Fruit fly (Drosophila melanogaster) whole organism, embryonic: ENCODE results near the gene SmE.

Experiments
- CG10209 ChIP-seq: fragments of 200-800 bp; sonication (Bioruptor generic); optimal IDR thresholded peaks from 3 replicates; lab custom pipeline; 2017; ENCODE audit warnings: missing biosample characterization, mild to moderate bottlenecking, missing genetic modification characterization, missing genetic modification reagents
- CG10462 ChIP-seq: fragments of 200-800 bp; sonication (Bioruptor generic); optimal IDR thresholded peaks from 2 replicates; lab custom pipeline; 2016; ENCODE audit warnings: missing biosample characterization, missing genetic modification characterization
- CG12659 ChIP-seq: fragments of 200-800 bp; sonication (Bioruptor generic); optimal IDR thresholded peaks from 3 replicates; lab custom pipeline; 2017; ENCODE audit warnings: mild to moderate bottlenecking, missing biosample characterization, missing genetic modification reagents, missing genetic modification characterization
- CG13424 ChIP-seq: fragments of 200-800 bp; sonication (Bioruptor generic); optimal IDR thresholded peaks from 2 replicates; lab custom pipeline; 2019; ENCODE audit warnings: missing biosample characterization, mild to moderate bottlenecking, missing genetic modification characterization, moderate library complexity
- CG17186 ChIP-seq: fragments of 200-800 bp; sonication (Bioruptor generic); optimal IDR thresholded peaks from 3 replicates; lab custom pipeline; 2017; ENCODE audit warnings: missing biosample characterization, missing genetic modification reagents, missing genetic modification characterization
- CG18262 ChIP-seq: fragments of 200-800 bp; optimal IDR thresholded peaks from 3 replicates; lab custom pipeline; 2019; ENCODE audit warnings: missing biosample characterization, mild to moderate bottlenecking, missing genetic modification characterization, moderate library complexity
- CG18599 ChIP-seq: fragments of 200-800 bp; sonication (Bioruptor generic); optimal IDR thresholded peaks from 3 replicates; lab custom pipeline; 2017; ENCODE audit warnings: missing biosample characterization, missing genetic modification characterization, mild to moderate bottlenecking, moderate library complexity, missing genetic modification reagents
- CG2678 ChIP-seq: fragments of 200-800 bp; sonication (Bioruptor generic); optimal IDR thresholded peaks from 3 replicates; lab custom pipeline; 2019; ENCODE audit warnings: missing biosample characterization, mild to moderate bottlenecking, missing genetic modification characterization, moderate library complexity
- CG30403 ChIP-seq: fragments of 200-800 bp; sonication (Bioruptor generic); optimal IDR thresholded peaks from 3 replicates; lab custom pipeline; 2016; ENCODE audit warnings: missing biosample characterization, missing genetic modification characterization
- CG34224 ChIP-seq: fragments of 200-800 bp; sonication (Bioruptor generic); IDR thresholded peaks from 3 replicates; pipeline ENCODE4 v1.3.6; 2022; ENCODE audit warnings: missing biosample characterization, missing genetic modification characterization; ENCODE audit not compliant: partially characterized antibody
- CG6254 ChIP-seq: fragments of 200-800 bp; sonication (Bioruptor generic); optimal IDR thresholded peaks from 3 replicates; lab custom pipeline; 2017; ENCODE audit warnings: mild to moderate bottlenecking, missing biosample characterization, missing genetic modification reagents, missing genetic modification characterization
- CG7839 ChIP-seq: fragments of 200-800 bp; sonication (Bioruptor generic); optimal IDR thresholded peaks from 3 replicates; lab custom pipeline; 2018; ENCODE audit warnings: missing biosample characterization, mild to moderate bottlenecking, missing genetic modification characterization, moderate library complexity
- CG8281 ChIP-seq: fragments of 200-800 bp; sonication (Bioruptor generic); optimal IDR thresholded peaks from 2 replicates; lab custom pipeline; 2018; ENCODE audit warnings: missing biosample characterization, mild to moderate bottlenecking, missing genetic modification characterization, moderate library complexity
- Camta ChIP-seq: fragments of 200-800 bp; sonication (Bioruptor generic); optimal IDR thresholded peaks from 2 replicates; lab custom pipeline; 2016; ENCODE audit warnings: missing biosample characterization, missing genetic modification characterization
- CrebB ChIP-seq: fragments of 200-800 bp; sonication (Bioruptor generic); optimal IDR thresholded peaks from 3 replicates; lab custom pipeline; 2018; ENCODE audit warnings: missing biosample characterization, mild to moderate bottlenecking, missing genetic modification characterization
- Dip2 ChIP-seq: fragments of 200-800 bp; sonication (Bioruptor generic); IDR thresholded peaks from 2 replicates; pipeline ENCODE4 v1.3.6; 2022; ENCODE audit warnings: missing biosample characterization, missing genetic modification characterization
- E2f1 ChIP-seq: fragments of 200-800 bp; sonication (Bioruptor generic); IDR thresholded peaks from 2 replicates; pipeline ENCODE4 v1.3.6; 2022; ENCODE audit warnings: missing biosample characterization, missing genetic modification characterization
- Elba2 ChIP-seq: fragments of 200-800 bp; sonication (Bioruptor generic); optimal IDR thresholded peaks from 3 replicates; lab custom pipeline; 2016; ENCODE audit warnings: missing biosample characterization, missing genetic modification characterization
- H2.0 ChIP-seq: fragments of 200-800 bp; sonication (Bioruptor generic); IDR thresholded peaks from 2 replicates; pipeline ENCODE4 v1.3.6; 2022; ENCODE audit warnings: missing biosample characterization, missing genetic modification characterization
- HLH54F ChIP-seq: fragments of 200-800 bp; sonication (Bioruptor generic); optimal IDR thresholded peaks from 3 replicates; lab custom pipeline; 2016; ENCODE audit warnings: missing biosample characterization, missing genetic modification characterization
- Hmr ChIP-seq: fragments of 200-800 bp; sonication (Bioruptor generic); optimal IDR thresholded peaks from 3 replicates; lab custom pipeline; 2017; ENCODE audit warnings: mild to moderate bottlenecking, missing biosample characterization, missing genetic modification reagents, missing genetic modification characterization
- Hr78 ChIP-seq, 2 experiments: fragments of 200-800 bp in 1 of 2; fragments of >200 bp in 1 of 2; sonication (Bioruptor generic) in 1 of 2; optimal IDR thresholded peaks; 2 replicates each; lab custom pipeline; 2017 to 2019; ENCODE audit warnings: missing biosample characterization in 2 of 2, missing genetic modification characterization in 2 of 2, mild to moderate bottlenecking in 1 of 2, moderate library complexity in 1 of 2
- Kr ChIP-seq: fragments of 200-800 bp; sonication (Bioruptor generic); optimal IDR thresholded peaks from 2 replicates; lab custom pipeline; 2017; ENCODE audit warnings: missing biosample characterization, mild to moderate bottlenecking, missing genetic modification characterization
- Med ChIP-seq: fragments of 200-800 bp; sonication (Bioruptor generic); peaks from one replicate; lab custom pipeline; 2016; ENCODE audit warnings: missing biosample characterization, missing genetic modification characterization, mild to moderate bottlenecking, inconsistent platforms, moderate library complexity
- Nf-YB ChIP-seq: fragments of 200-800 bp; sonication (Bioruptor generic); optimal IDR thresholded peaks from 3 replicates; lab custom pipeline; 2019; ENCODE audit warnings: missing biosample characterization, mild to moderate bottlenecking, missing genetic modification characterization, moderate library complexity
- NfI ChIP-seq: fragments of 200-800 bp; sonication (Bioruptor generic); optimal IDR thresholded peaks from 3 replicates; lab custom pipeline; 2018; ENCODE audit warnings: missing biosample characterization, mild to moderate bottlenecking, missing genetic modification characterization, moderate library complexity
- Rfx ChIP-seq: fragments of 200-800 bp; sonication (Bioruptor generic); IDR thresholded peaks from 2 replicates; pipeline ENCODE4 v1.3.6; 2022; ENCODE audit warnings: missing biosample characterization, missing genetic modification characterization
- Rx ChIP-seq: fragments of 200-800 bp; sonication (Bioruptor generic); IDR thresholded peaks from 2 replicates; pipeline ENCODE4 v1.3.6; 2022; ENCODE audit warnings: missing biosample characterization, missing genetic modification characterization
- Sox100B ChIP-seq: fragments of 200-800 bp; sonication (Bioruptor generic); optimal IDR thresholded peaks from 3 replicates; lab custom pipeline; 2018; ENCODE audit warnings: missing biosample characterization, mild to moderate bottlenecking, missing genetic modification characterization
- Ssrp ChIP-seq: fragments of 200-800 bp; sonication (Bioruptor generic); optimal IDR thresholded peaks from 2 replicates; lab custom pipeline; 2018; ENCODE audit warnings: missing biosample characterization, mild to moderate bottlenecking, missing genetic modification characterization, moderate library complexity
- Xbp1 ChIP-seq: fragments of 200-800 bp; sonication (Bioruptor generic); optimal IDR thresholded peaks from 3 replicates; lab custom pipeline; 2016; ENCODE audit warnings: missing biosample characterization, mild to moderate bottlenecking, missing genetic modification characterization
- cad ChIP-seq: fragments of >200 bp; optimal IDR thresholded peaks from 2 replicates; lab custom pipeline; 2017; ENCODE audit warnings: missing biosample characterization, missing genetic modification characterization
- danr ChIP-seq: fragments of 200-800 bp; sonication (Bioruptor generic); IDR thresholded peaks from 2 replicates; pipeline ENCODE4 v1.3.6; 2022; ENCODE audit warnings: missing biosample characterization, missing genetic modification characterization
- dysf ChIP-seq: fragments of 200-800 bp; sonication (Bioruptor generic); IDR thresholded peaks from 3 replicates; pipeline ENCODE4 v1.3.6; 2022; ENCODE audit warnings: missing biosample characterization, missing genetic modification characterization
- fd102C ChIP-seq: fragments of 200-800 bp; sonication (Bioruptor generic); optimal IDR thresholded peaks from 2 replicates; lab custom pipeline; 2018; ENCODE audit warnings: missing biosample characterization, mild to moderate bottlenecking, missing genetic modification characterization, moderate library complexity
- fru ChIP-seq: fragments of >200 bp; optimal IDR thresholded peaks from 2 replicates; lab custom pipeline; 2017
- grau ChIP-seq: fragments of 200-800 bp; optimal IDR thresholded peaks from 3 replicates; lab custom pipeline; 2019; ENCODE audit warnings: missing biosample characterization, mild to moderate bottlenecking, missing genetic modification characterization, moderate library complexity
- grn ChIP-seq: fragments of 200-800 bp; sonication (Bioruptor generic); optimal IDR thresholded peaks from 3 replicates; lab custom pipeline; 2017; ENCODE audit warnings: missing biosample characterization, missing genetic modification characterization
- insv ChIP-seq, 2 experiments: fragments of 200-800 bp; sonication (Bioruptor generic); optimal IDR thresholded peaks; 3 replicates each; lab custom pipeline; 2016 to 2018; ENCODE audit warnings: missing biosample characterization in 2 of 2, missing genetic modification characterization in 2 of 2
- jigr1 ChIP-seq: fragments of 200-800 bp; sonication (Bioruptor generic); IDR thresholded peaks from 3 replicates; pipeline ENCODE4 v1.3.6; 2022; ENCODE audit warnings: missing biosample characterization, missing genetic modification characterization
- kah ChIP-seq: fragments of 200-800 bp; sonication (Bioruptor generic); optimal IDR thresholded peaks from 2 replicates; lab custom pipeline; 2018; ENCODE audit warnings: missing biosample characterization, mild to moderate bottlenecking, missing genetic modification characterization
- kni ChIP-seq: fragments of 200-800 bp; sonication (Bioruptor generic); optimal IDR thresholded peaks from 3 replicates; lab custom pipeline; 2017; ENCODE audit warnings: mild to moderate bottlenecking, missing biosample characterization, missing genetic modification reagents, missing genetic modification characterization
- lmd ChIP-seq: fragments of 200-800 bp; sonication (Bioruptor generic); IDR thresholded peaks from 2 replicates; pipeline ENCODE4 v1.3.6; 2022; ENCODE audit warnings: missing biosample characterization, missing genetic modification characterization
- onecut ChIP-seq: fragments of 200-800 bp; sonication (Bioruptor generic); IDR thresholded peaks from 2 replicates; pipeline ENCODE4 v1.3.6; 2022; ENCODE audit warnings: missing biosample characterization, missing genetic modification characterization
- org-1 ChIP-seq: fragments of 200-800 bp; sonication (Bioruptor generic); optimal IDR thresholded peaks from 2 replicates; lab custom pipeline; 2017; ENCODE audit warnings: missing biosample characterization, missing genetic modification characterization
- rib ChIP-seq: fragments of 200-800 bp; sonication (Bioruptor generic); IDR thresholded peaks from 2 replicates; pipeline ENCODE4 v1.3.6; 2022; ENCODE audit warnings: missing biosample characterization, missing genetic modification characterization
- sisA ChIP-seq: fragments of 200-800 bp; sonication (Bioruptor generic); IDR thresholded peaks from 2 replicates; pipeline ENCODE4 v1.3.6; 2022; ENCODE audit warnings: missing biosample characterization, missing genetic modification characterization
- sob ChIP-seq: fragments of 200-800 bp; sonication (Bioruptor generic); IDR thresholded peaks from 2 replicates; pipeline ENCODE4 v1.3.6; 2022; ENCODE audit warnings: missing biosample characterization, missing genetic modification characterization
- tin ChIP-seq: fragments of 200-800 bp; sonication (Bioruptor generic); optimal IDR thresholded peaks from 3 replicates; lab custom pipeline; 2016; ENCODE audit warnings: missing biosample characterization, missing genetic modification characterization
- tx ChIP-seq: fragments of 200-800 bp; sonication (Bioruptor generic); optimal IDR thresholded peaks from 2 replicates; lab custom pipeline; 2016; ENCODE audit warnings: missing biosample characterization, missing genetic modification characterization
- wek ChIP-seq: fragments of 200-800 bp; sonication (Bioruptor generic); optimal IDR thresholded peaks from 3 replicates; lab custom pipeline; 2018; ENCODE audit warnings: missing biosample characterization, mild to moderate bottlenecking, missing genetic modification characterization, moderate library complexity
- zfh2 ChIP-seq: fragments of 200-800 bp; sonication (Bioruptor generic); optimal IDR thresholded peaks from 2 replicates; lab custom pipeline; 2016; ENCODE audit warnings: missing biosample characterization, missing genetic modification characterization

Gene SmE

dm6 chr2L:7838024-7838423 is 47.2 kb downstream of the SmE start (continued):
- peak; percentile 29 for TF ChIP-seq CG10209
- no peak for TF ChIP-seq Ssrp (tag; lab: Kevin White, UChicago)
- no peak for TF ChIP-seq Elba2 (GFP tag; lab: Kevin White, UChicago)
- peak; percentile 39 for TF ChIP-seq grau (tag; lab: Kevin White, UChicago)
- TF ChIP-seq CG7839 (tag; lab: Kevin White, UChicago): peak; percentile 44
- TF ChIP-seq H2.0: no peak
- TF ChIP-seq CG10462: no peak
- TF ChIP-seq kah (GFP tag; lab: Kevin White, UChicago): no peak
- TF ChIP-seq CG6254 (GFP tag; lab: Kevin White, UChicago): no peak
- no peak for TF ChIP-seq Hr78 (GFP tag; optimal IDR thresholded peaks at IDR 0.05; lab: Kevin White, UChicago)
- no peak for TF ChIP-seq tx (GFP tag; lab: Kevin White, UChicago)
- peak; percentile 22 for TF ChIP-seq CG13424 (tag; lab: Kevin White, UChicago)
- TF ChIP-seq HLH54F: no peak
- TF ChIP-seq danr: no peak
- peak; percentile 50 for TF ChIP-seq CG2678 (tag; lab: Kevin White, UChicago)
- no peak for TF ChIP-seq CG34224 (GFP tag; lab: Robert Waterston, UW)
- TF ChIP-seq sob (GFP tag; lab: Robert Waterston, UW): no peak
- peak; percentile 18 for TF ChIP-seq CG18599 (GFP tag; lab: Kevin White, UChicago)
- no peak for TF ChIP-seq Xbp1 (GFP tag; lab: Kevin White, UChicago)
- TF ChIP-seq Rx (GFP tag; lab: Robert Waterston, UW): no peak
- no peak for TF ChIP-seq insv (GFP tag; optimal IDR thresholded peaks at IDR 0.05; lab: Kevin White, UChicago)
- TF ChIP-seq fru (lab: Kevin White, UChicago): no peak
- TF ChIP-seq cad (GFP tag; lab: Kevin White, UChicago): no peak
- TF ChIP-seq Nf-YB (GFP tag; lab: Kevin White, UChicago): no peak
- TF ChIP-seq lmd (GFP tag; lab: Robert Waterston, UW): peak; percentile 34; the same call in 1 of the 2 replicates
- TF ChIP-seq Hmr: peak; percentile 33
- TF ChIP-seq Dip2 (GFP tag; lab: Robert Waterston, UW): no peak
- TF ChIP-seq kni (GFP tag; lab: Kevin White, UChicago): no peak
- TF ChIP-seq Camta (GFP tag; lab: Kevin White, UChicago): no peak
- TF ChIP-seq NfI (GFP tag; lab: Kevin White, UChicago): peak; percentile 14
- TF ChIP-seq Rfx (GFP tag; lab: Robert Waterston, UW): no peak
- no peak for TF ChIP-seq CG18262 (tag; lab: Kevin White, UChicago)
- no peak for TF ChIP-seq onecut
- peak; percentile 34; the same call in 1 of the 3 replicates for TF ChIP-seq dysf (GFP tag; lab: Robert Waterston, UW)
- no peak for TF ChIP-seq Sox100B
- no peak for TF ChIP-seq rib
- TF ChIP-seq sisA (GFP tag; lab: Robert Waterston, UW): 0 out of 2 replicates have a peak, but pooled peaks have one; percentile 25
- no peak for TF ChIP-seq fd102C (GFP tag; lab: Kevin White, UChicago)
- TF ChIP-seq CG17186 (GFP tag; lab: Kevin White, UChicago): no peak
- TF ChIP-seq CG30403 (GFP tag; lab: Kevin White, UChicago): peak; percentile 27
- no peak for TF ChIP-seq E2f1 (GFP tag; lab: Robert Waterston, UW)
- no peak for TF ChIP-seq jigr1
- TF ChIP-seq Med: peak; percentile 19
- TF ChIP-seq CrebB (tag; lab: Kevin White, UChicago): no peak
- no peak for TF ChIP-seq zfh2 (GFP tag; lab: Kevin White, UChicago)
- TF ChIP-seq org-1 (GFP tag; lab: Kevin White, UChicago): peak; percentile 10
- no peak for TF ChIP-seq wek (GFP tag; lab: Kevin White, UChicago)
- TF ChIP-seq CG12659 (GFP tag; lab: Kevin White, UChicago): peak; percentile 15
- no peak for TF ChIP-seq Kr (GFP tag; lab: Kevin White, UChicago)
- no peak for TF ChIP-seq CG8281
- TF ChIP-seq tin: no peak
- TF ChIP-seq grn (GFP tag; lab: Kevin White, UChicago): no peak
